Worm (Caenorhabditis elegans): ENCODE data around the gene sprp-4.

sprp-4 gene

ce11 chrX:8879349-8879748 lies 25.9 kb upstream of the sprp-4 start, which contains the start of gene C06E2.2:
C06E2.2 (plus strand) TSS chrX:8879649.
- TF ChIP-seq npax-4 (tag; optimal IDR thresholded peaks at IDR 0.05) (no peak), ztf-16 (tag; optimal IDR thresholded peaks at IDR 0.05) (no peak), fkh-6 (tag; optimal IDR thresholded peaks at IDR 0.05) (no peak), ceh-6 (GFP tag; optimal IDR thresholded peaks at IDR 0.05) (no peak), elt-2 (tag; optimal IDR thresholded peaks at IDR 0.05) (no peak), ahr-1 (tag; optimal IDR thresholded peaks at IDR 0.05) (no peak), ceh-18 (tag; optimal IDR thresholded peaks at IDR 0.05) (no peak), ceh-19 (GFP tag; optimal IDR thresholded peaks at IDR 0.05) (no peak), sox-4 (tag; optimal IDR thresholded peaks at IDR 0.05) (no peak), F13H6.1 (tag; optimal IDR thresholded peaks at IDR 0.05) (no peak), tbx-7 (tag; optimal IDR thresholded peaks at IDR 0.05) (no peak), ceh-24 (tag; optimal IDR thresholded peaks at IDR 0.05) (no peak), sdc-2 (tag; optimal IDR thresholded peaks at IDR 0.05) (no peak), fax-1 (tag; optimal IDR thresholded peaks at IDR 0.05) (no peak)

- TF ChIP-seq ceh-18 (tag; optimal IDR thresholded peaks at IDR 0.05) = no peak
- no peak for TF ChIP-seq tbx-7 (tag; optimal IDR thresholded peaks at IDR 0.05)
- TF ChIP-seq zip-5 (tag; optimal IDR thresholded peaks at IDR 0.05) = no peak
- no peak for TF ChIP-seq ztf-16 (tag; optimal IDR thresholded peaks at IDR 0.05)
- no peak for TF ChIP-seq ceh-34 (tag; optimal IDR thresholded peaks at IDR 0.05)
- no peak for TF ChIP-seq ama-1 (optimal IDR thresholded peaks at IDR 0.05)
- TF ChIP-seq ceh-24 (tag; optimal IDR thresholded peaks at IDR 0.05) = no peak
- TF ChIP-seq unc-86 (tag; optimal IDR thresholded peaks at IDR 0.05) = no peak
- TF ChIP-seq dmd-4 (tag; optimal IDR thresholded peaks at IDR 0.05; ENCODE audit: borderline replicate concordance) = no peak
- no peak for TF ChIP-seq mec-3 (tag; optimal IDR thresholded peaks at IDR 0.05; ENCODE audit: borderline replicate concordance)
- no peak for TF ChIP-seq nhr-11 (tag; optimal IDR thresholded peaks at IDR 0.05)
- no peak for TF ChIP-seq odd-2 (tag; optimal IDR thresholded peaks at IDR 0.05)
- no peak for TF ChIP-seq Y22D7AL.16 (tag; optimal IDR thresholded peaks at IDR 0.05)
Observed at ce11 chrX:8878709-8879108, 25.3 kb upstream of the sprp-4 start.

- TF ChIP-seq fkh-6 (tag; optimal IDR thresholded peaks at IDR 0.05) (no peak), K09A11.1 (tag; optimal IDR thresholded peaks at IDR 0.05; ENCODE audit: insufficient read depth) (no peak), C08G9.2 (tag; optimal IDR thresholded peaks at IDR 0.05) (no peak), nhr-232 (tag; optimal IDR thresholded peaks at IDR 0.05) (no peak), ceh-34 (tag; optimal IDR thresholded peaks at IDR 0.05) (no peak), unc-55 (GFP tag; optimal IDR thresholded peaks at IDR 0.05) (no peak), hlh-8 (tag; optimal IDR thresholded peaks at IDR 0.05) (no peak), hlh-13 (GFP tag; optimal IDR thresholded peaks at IDR 0.05) (no peak), ceh-2 (tag; optimal IDR thresholded peaks at IDR 0.05) (no peak), mec-3 (tag; optimal IDR thresholded peaks at IDR 0.05; ENCODE audit: borderline replicate concordance) (no peak), ceh-19 (GFP tag; optimal IDR thresholded peaks at IDR 0.05) (no peak), syd-9 (tag; optimal IDR thresholded peaks at IDR 0.05) (no peak), elt-4 (tag; optimal IDR thresholded peaks at IDR 0.05) (no peak), fkh-10 (GFP tag; optimal IDR thresholded peaks at IDR 0.05) (no peak), Y22D7AL.16 (tag; optimal IDR thresholded peaks at IDR 0.05) (no peak), ref-2 (tag; optimal IDR thresholded peaks at IDR 0.05) (no peak), ceh-48 (tag; optimal IDR thresholded peaks at IDR 0.05) (no peak), dmd-4 (tag; optimal IDR thresholded peaks at IDR 0.05; ENCODE audit: borderline replicate concordance) (no peak), madf-2 (tag; optimal IDR thresholded peaks at IDR 0.05) (no peak)
Observed at ce11 chrX:8877162-8877561, 23.7 kb upstream of the sprp-4 start.

- TF ChIP-seq fkh-6 (tag; optimal IDR thresholded peaks at IDR 0.05) (no peak), ceh-19 (GFP tag; optimal IDR thresholded peaks at IDR 0.05) (no peak), ttx-3 (tag; optimal IDR thresholded peaks at IDR 0.05) (no peak)
Observed at ce11 chrX:8875867-8876266, 22.4 kb upstream of the sprp-4 start.

Measured in whole organism, late embryonic.